Worm (Caenorhabditis elegans) whole organism, L1 larva: ENCODE data around the gene C55A6.3.

Source experiments
- C04F5.9 ChIP-seq: sonication (generic microtip); optimal IDR thresholded peaks from 2 replicates; lab custom pipeline; 2016; ENCODE audit warnings: missing genetic modification characterization, missing compliant biosample characterization
- ama-1 ChIP-seq: fragments of 150-350 bp; optimal IDR thresholded peaks from 2 replicates; lab custom pipeline; 2014
- blmp-1 ChIP-seq: fragments of 150-350 bp; optimal IDR thresholded peaks from 2 replicates; lab custom pipeline; 2014; ENCODE audit warnings: missing biosample characterization, missing genetic modification characterization
- efl-1 ChIP-seq, 4 experiments: fragments of 150-350 bp; optimal IDR thresholded peaks in 3 of 4; peaks in 1 of 4; 1 replicate in 1 of 4; 2 replicates in 3 of 4; lab custom pipeline; 2014; ENCODE audit warnings: missing biosample characterization in 2 of 4, missing genetic modification characterization in 2 of 4, missing genetic modification reagents in 2 of 4
- efl-3 ChIP-seq: fragments of 200-800 bp; sonication (Bioruptor generic); optimal IDR thresholded peaks from 2 replicates; lab custom pipeline; 2018; ENCODE audit warnings: mild to moderate bottlenecking, missing genetic modification characterization, missing compliant biosample characterization
- elt-2 ChIP-seq: sonication (generic microtip); optimal IDR thresholded peaks from 2 replicates; lab custom pipeline; 2016; ENCODE audit warnings: missing genetic modification characterization, mild to moderate bottlenecking, inconsistent platforms, missing compliant biosample characterization, missing genetic modification reagents
- fkh-8 ChIP-seq: sonication (generic microtip); optimal IDR thresholded peaks from 2 replicates; lab custom pipeline; 2016; ENCODE audit warnings: mild to moderate bottlenecking, missing genetic modification characterization, missing compliant biosample characterization
- lin-14 ChIP-seq: fragments of 200-800 bp; sonication (Bioruptor generic); optimal IDR thresholded peaks from 2 replicates; lab custom pipeline; 2018; ENCODE audit warnings: mild to moderate bottlenecking, missing genetic modification characterization, moderate library complexity, missing compliant biosample characterization
- lin-35 ChIP-seq, 2 experiments: fragments of 150-350 bp; optimal IDR thresholded peaks; 2 replicates each; lab custom pipeline; 2014; ENCODE audit warnings: missing biosample characterization in 2 of 2, missing genetic modification characterization in 2 of 2, missing genetic modification reagents in 2 of 2
- lsy-2 ChIP-seq, 2 experiments: fragments of 150-350 bp; optimal IDR thresholded peaks; 2 replicates each; lab custom pipeline; 2014; ENCODE audit warnings: missing biosample characterization in 2 of 2, missing genetic modification characterization in 2 of 2
- nhr-11 ChIP-seq: fragments of 150-350 bp; optimal IDR thresholded peaks from 2 replicates; lab custom pipeline; 2014; ENCODE audit warnings: missing biosample characterization, missing genetic modification characterization
- nhr-20 ChIP-seq: sonication (generic microtip); optimal IDR thresholded peaks from 2 replicates; lab custom pipeline; 2016; ENCODE audit warnings: mild to moderate bottlenecking, missing genetic modification characterization, missing compliant biosample characterization
- nhr-85 ChIP-seq: sonication (generic microtip); peaks from one replicate; lab custom pipeline; 2016; ENCODE audit warnings: missing genetic modification characterization, inconsistent platforms, missing compliant biosample characterization
- nhr-90 ChIP-seq: sonication (generic microtip); optimal IDR thresholded peaks from 2 replicates; lab custom pipeline; 2016; ENCODE audit warnings: mild to moderate bottlenecking, missing genetic modification characterization, missing compliant biosample characterization; ENCODE audit not compliant: poor library complexity
- pax-3 ChIP-seq: fragments of 200-800 bp; sonication (Bioruptor generic); optimal IDR thresholded peaks from 2 replicates; lab custom pipeline; 2018; ENCODE audit warnings: mild to moderate bottlenecking, missing genetic modification characterization, moderate library complexity, missing compliant biosample characterization
- pqm-1 ChIP-seq: sonication (generic microtip); optimal IDR thresholded peaks from 3 replicates; lab custom pipeline; 2017; ENCODE audit warnings: missing biosample characterization, missing genetic modification characterization
- tbx-2 ChIP-seq: sonication (generic microtip); optimal IDR thresholded peaks from 2 replicates; lab custom pipeline; 2016; ENCODE audit warnings: missing genetic modification characterization, missing compliant biosample characterization
- xbp-1 ChIP-seq: sonication (generic microtip); optimal IDR thresholded peaks from 2 replicates; lab custom pipeline; 2016; ENCODE audit warnings: missing genetic modification characterization, missing compliant biosample characterization
- ztf-4 ChIP-seq: fragments of 150-350 bp; optimal IDR thresholded peaks from 2 replicates; lab custom pipeline; 2014; ENCODE audit warnings: missing biosample characterization, missing genetic modification characterization

C55A6.3 gene

DNA sequence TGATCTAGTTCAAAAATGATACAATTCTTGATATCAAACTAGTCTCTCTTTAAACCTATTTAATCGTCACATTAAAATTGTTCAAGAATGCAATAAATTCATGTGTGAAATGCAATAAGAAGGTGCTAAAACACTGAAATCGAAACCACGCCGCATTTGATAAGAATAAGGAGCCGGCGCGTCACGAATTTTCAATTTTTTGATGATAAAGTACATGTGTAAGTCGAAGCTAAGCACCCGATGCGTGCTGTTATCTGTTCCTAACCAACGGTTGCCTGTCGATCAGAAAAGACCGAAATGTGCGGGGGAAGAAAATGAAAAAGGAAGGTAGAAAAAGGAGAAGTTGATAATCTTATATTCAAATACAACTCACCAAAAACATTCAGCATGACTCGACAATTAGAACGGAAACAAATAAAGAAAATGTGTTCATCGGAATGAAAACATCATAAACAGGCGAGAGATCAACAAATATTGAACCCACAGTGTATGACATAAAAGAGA is 43.1 kb downstream of the C55A6.3 start, which contains the start of gene aat-6:
aat-6 (minus strand) TSS at position 454 of the 504 bp plus-strand sequence.
- TF ChIP-seq tbx-2 (no peak), ztf-4 (tag; lab: Kevin White, UChicago) (no peak), fkh-8 (no peak), C04F5.9 (tag; lab: Kevin White, UChicago) (no peak), nhr-11 (tag; lab: Kevin White, UChicago) (no peak), nhr-90 (tag; lab: Kevin White, UChicago) (peak; percentile 2), nhr-20 (tag; lab: Kevin White, UChicago) (peak; percentile 38), lsy-2 (tag; optimal IDR thresholded peaks at IDR 0.05; lab: Kevin White, UChicago) (no peak), elt-2 (tag; lab: Kevin White, UChicago) (peak; percentile 93), lin-35 (GFP tag; optimal IDR thresholded peaks at IDR 0.05; lab: Kevin White, UChicago) (peak in 1 of 2 experiments; percentile 24), pqm-1 (tag; lab: Kevin White, UChicago) (peak; percentile 10), pax-3 (tag; lab: Kevin White, UChicago) (no peak), ama-1 (lab: Kevin White, UChicago) (no peak), efl-1 (optimal IDR thresholded peaks at IDR 0.05; lab: Kevin White, UChicago) (no peak), efl-1 (GFP tag; optimal IDR thresholded peaks at IDR 0.05 in 1 of 2; lab: Kevin White, UChicago) (peak in 1 of 2 experiments; percentile 78), efl-3 (GFP tag; lab: Kevin White, UChicago) (no peak)

DNA sequence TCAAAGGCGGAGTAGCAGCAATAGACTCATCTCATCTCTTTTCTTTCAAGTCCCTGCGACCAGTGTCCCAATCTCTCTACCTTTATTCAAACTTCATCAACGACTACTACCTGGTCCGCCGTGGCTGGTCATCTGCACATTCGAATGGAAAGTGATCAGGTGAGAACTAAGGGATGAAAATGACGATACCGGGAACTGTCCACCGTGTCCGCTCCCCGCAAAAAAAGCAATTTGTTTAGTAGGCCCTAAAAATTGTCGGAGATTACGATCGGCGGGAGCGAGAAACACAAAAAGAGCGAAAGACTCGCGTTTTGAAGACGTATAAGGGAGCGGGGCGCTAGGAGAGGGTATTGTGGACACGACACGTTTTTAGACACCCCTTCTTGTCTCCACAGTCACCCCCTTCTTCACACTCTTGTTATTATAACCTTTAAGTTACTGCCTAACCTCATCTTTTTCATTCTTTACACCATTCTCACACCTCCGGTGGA is 50.3 kb downstream of the C55A6.3 start, which contains the start of gene zipt-16:
zipt-16 (plus strand) TSS at position 51 of the 491 bp plus-strand sequence.
- TF ChIP-seq lin-14 (GFP tag; lab: Kevin White, UChicago) (peak; percentile 19), nhr-85 (tag; lab: Kevin White, UChicago) (peak; percentile 60), blmp-1 (peak; percentile 12), xbp-1 (no peak), C04F5.9 (tag; lab: Kevin White, UChicago) (no peak)
